Worm (Caenorhabditis elegans) whole organism, mixed stage, embryonic: ENCODE measurements around the gene C34F11.8.

Experiments used
- ceh-39 ChIP-seq: fragments of 150-350 bp; optimal IDR thresholded peaks from 2 replicates; lab custom pipeline; 2014; ENCODE audit warnings: missing biosample characterization, missing genetic modification characterization
- drap-1 ChIP-seq: fragments of 200-800 bp; sonication (Bioruptor generic); optimal IDR thresholded peaks from 3 replicates; lab custom pipeline; 2018; ENCODE audit warnings: mild to moderate bottlenecking, missing genetic modification characterization, missing compliant biosample characterization
- elt-1 ChIP-seq: sonication (generic microtip); optimal IDR thresholded peaks from 2 replicates; lab custom pipeline; 2017; ENCODE audit warnings: missing genetic modification characterization, mild to moderate bottlenecking, missing compliant biosample characterization, antibody characterized with exemption, moderate library complexity, borderline replicate concordance; ENCODE audit not compliant: insufficient read depth
- nhr-76 ChIP-seq: sonication (generic microtip); optimal IDR thresholded peaks from 2 replicates; lab custom pipeline; 2017; ENCODE audit warnings: missing biosample characterization, missing genetic modification characterization
- snpc-4 ChIP-seq: fragments of 150-350 bp; optimal IDR thresholded peaks from 2 replicates; lab custom pipeline; 2014; ENCODE audit warnings: missing biosample characterization, missing genetic modification characterization
- sptf-1 ChIP-seq: sonication (generic microtip); optimal IDR thresholded peaks from 2 replicates; lab custom pipeline; 2017; ENCODE audit warnings: mild to moderate bottlenecking, missing genetic modification characterization, moderate library complexity, missing compliant biosample characterization

ce11 chrII:5170932-5171331 is 39.8 kb downstream of the C34F11.8 start, which contains the start of gene srb-1:
- TF ChIP-seq drap-1 (GFP tag; lab: Kevin White, UChicago), result no peak
- no peak for TF ChIP-seq elt-1 (tag; lab: Kevin White, UChicago)
- no peak for TF ChIP-seq snpc-4
- TF ChIP-seq sptf-1 (tag; lab: Kevin White, UChicago), result no peak
- no peak for TF ChIP-seq nhr-76 (tag; lab: Kevin White, UChicago)
- no peak for TF ChIP-seq ceh-39
